Fruit fly (Drosophila melanogaster) whole organism, wandering third instar larva: Measurements from ENCODE around the gene CG34008.

Experiments
- Abd-B ChIP-seq: fragments of >200 bp; optimal IDR thresholded peaks from 2 replicates; lab custom pipeline; 2017; ENCODE audit warnings: missing biosample characterization, missing genetic modification characterization
- CG32264 ChIP-seq: fragments of 200-800 bp; sonication (Bioruptor generic); optimal IDR thresholded peaks from 2 replicates; lab custom pipeline; 2016; ENCODE audit warnings: missing biosample characterization, missing genetic modification characterization
- CG9705 ChIP-seq: fragments of 200-800 bp; sonication (Bioruptor generic); optimal IDR thresholded peaks from 2 replicates; lab custom pipeline; 2018; ENCODE audit warnings: missing biosample characterization, mild to moderate bottlenecking, missing genetic modification characterization
- CrebA ChIP-seq: fragments of 200-800 bp; sonication (Bioruptor generic); optimal IDR thresholded peaks from 2 replicates; lab custom pipeline; 2016; ENCODE audit warnings: missing biosample characterization, mild to moderate bottlenecking, missing genetic modification characterization, borderline replicate concordance
- Dfd ChIP-seq: fragments of >200 bp; optimal IDR thresholded peaks from 2 replicates; lab custom pipeline; 2017; ENCODE audit warnings: missing biosample characterization, missing genetic modification characterization
- Dif ChIP-seq: fragments of 200-275, 200-300 bp; sonication (Bioruptor generic); optimal IDR thresholded peaks from 2 replicates; lab custom pipeline; 2018; ENCODE audit warnings: missing biosample characterization, missing genetic modification characterization; ENCODE audit not compliant: partially characterized antibody
- GATAd ChIP-seq: sonication (Bioruptor generic); optimal IDR thresholded peaks from 2 replicates; lab custom pipeline; 2016; ENCODE audit warnings: missing biosample characterization, missing genetic modification characterization
- HLH106 ChIP-seq: fragments of 200-800 bp; optimal IDR thresholded peaks from 3 replicates; lab custom pipeline; 2019; ENCODE audit warnings: missing biosample characterization, mild to moderate bottlenecking, missing genetic modification characterization, moderate library complexity
- Hnf4 ChIP-seq: fragments of 200-800 bp; sonication (Bioruptor generic); optimal IDR thresholded peaks from 2 replicates; lab custom pipeline; 2016; ENCODE audit warnings: missing biosample characterization, mild to moderate bottlenecking, missing genetic modification characterization
- Hr78 ChIP-seq: fragments of >200 bp; optimal IDR thresholded peaks from 2 replicates; lab custom pipeline; 2017; ENCODE audit warnings: missing biosample characterization, missing genetic modification characterization
- Hr83 ChIP-seq: fragments of 200-300 bp; sonication (Bioruptor generic); optimal IDR thresholded peaks from 2 replicates; lab custom pipeline; 2016; ENCODE audit warnings: missing biosample characterization, mild to moderate bottlenecking, missing genetic modification characterization, moderate library complexity; ENCODE audit not compliant: poor library complexity, severe bottlenecking
- Jra ChIP-seq: sonication (Bioruptor generic); optimal IDR thresholded peaks from 2 replicates; lab custom pipeline; 2016; ENCODE audit warnings: missing biosample characterization, missing genetic modification characterization
- Mio ChIP-seq: sonication (Bioruptor generic); optimal IDR thresholded peaks from 2 replicates; lab custom pipeline; 2016; ENCODE audit warnings: missing biosample characterization, missing genetic modification characterization
- N ChIP-seq: fragments of >200 bp; optimal IDR thresholded peaks from 2 replicates; lab custom pipeline; 2018; ENCODE audit warnings: missing biosample characterization, missing external identifiers, missing genetic modification characterization
- OdsH ChIP-seq: fragments of 200-800 bp; sonication (Bioruptor generic); optimal IDR thresholded peaks from 2 replicates; lab custom pipeline; 2016; ENCODE audit warnings: missing biosample characterization, mild to moderate bottlenecking, missing genetic modification characterization
- Rel ChIP-seq, 2 experiments: fragments of 200-800 bp; sonication (Bioruptor generic) in 1 of 2; optimal IDR thresholded peaks; 2 replicates in 1 of 2; 3 replicates in 1 of 2; lab custom pipeline; 2016 to 2019; ENCODE audit warnings: mild to moderate bottlenecking in 2 of 2, missing biosample characterization in 2 of 2, missing genetic modification characterization in 2 of 2, moderate library complexity in 1 of 2
- Sp1 ChIP-seq: fragments of 200-800 bp; sonication (Bioruptor generic); optimal IDR thresholded peaks from 3 replicates; lab custom pipeline; 2019; ENCODE audit warnings: missing biosample characterization, mild to moderate bottlenecking, missing genetic modification characterization, moderate library complexity
- Vsx2 ChIP-seq: fragments of 200-300, 225-300 bp; sonication (Bioruptor generic); optimal IDR thresholded peaks from 2 replicates; lab custom pipeline; 2018; ENCODE audit warnings: missing biosample characterization, missing genetic modification characterization; ENCODE audit not compliant: partially characterized antibody
- br ChIP-seq: fragments of 200-800 bp; sonication (Bioruptor generic); optimal IDR thresholded peaks from 2 replicates; lab custom pipeline; 2016; ENCODE audit warnings: missing biosample characterization, missing genetic modification characterization
- brk ChIP-seq: fragments of 200-800 bp; sonication (Bioruptor generic); optimal IDR thresholded peaks from 2 replicates; lab custom pipeline; 2016; ENCODE audit warnings: missing biosample characterization, mild to moderate bottlenecking, missing genetic modification characterization
- dl ChIP-seq, 2 experiments: fragments of 175-275, 200-275 bp in 1 of 2; fragments of 200-275 bp in 1 of 2; sonication (Bioruptor generic); optimal IDR thresholded peaks; lab custom pipeline; 2018; ENCODE audit warnings: mild to moderate bottlenecking in 2 of 2, missing biosample characterization in 2 of 2, missing genetic modification characterization in 2 of 2, moderate library complexity in 2 of 2; ENCODE audit not compliant: partially characterized antibody in 2 of 2, insufficient read depth in 1 of 2
- dsf ChIP-seq: sonication (Bioruptor generic); optimal IDR thresholded peaks from 2 replicates; lab custom pipeline; 2016; ENCODE audit warnings: missing biosample characterization, missing genetic modification characterization, borderline replicate concordance
- ey ChIP-seq: fragments of 200-800 bp; sonication (Bioruptor generic); optimal IDR thresholded peaks from 2 replicates; lab custom pipeline; 2016; ENCODE audit warnings: missing biosample characterization, missing genetic modification characterization
- foxo ChIP-seq, 2 experiments: fragments of 200-800 bp; sonication (Bioruptor generic); optimal IDR thresholded peaks; 2 replicates in 1 of 2; 3 replicates in 1 of 2; lab custom pipeline; 2016 to 2017; ENCODE audit warnings: missing biosample characterization in 2 of 2, missing genetic modification characterization in 2 of 2
- fru ChIP-seq: fragments of 200-800 bp; sonication (Bioruptor generic); optimal IDR thresholded peaks from 3 replicates; lab custom pipeline; 2016; ENCODE audit warnings: missing biosample characterization, mild to moderate bottlenecking, missing genetic modification characterization
- h ChIP-seq: fragments of 200-800 bp; sonication (Bioruptor generic); optimal IDR thresholded peaks from 3 replicates; lab custom pipeline; 2016; ENCODE audit warnings: missing biosample characterization, mild to moderate bottlenecking, missing genetic modification characterization
- jim ChIP-seq: fragments of 175-275, 200-325 bp; sonication (Bioruptor generic); optimal IDR thresholded peaks from 2 replicates; lab custom pipeline; 2016; ENCODE audit warnings: missing biosample characterization, mild to moderate bottlenecking, missing genetic modification characterization
- lola ChIP-seq: fragments of >200 bp; optimal IDR thresholded peaks from 2 replicates; lab custom pipeline; 2017; ENCODE audit warnings: missing biosample characterization, missing genetic modification characterization
- pan ChIP-seq: fragments of >200 bp; optimal IDR thresholded peaks from 2 replicates; lab custom pipeline; 2017
- psq ChIP-seq: fragments of 200-800 bp; sonication (Bioruptor generic); optimal IDR thresholded peaks from 3 replicates; lab custom pipeline; 2017; ENCODE audit warnings: missing biosample characterization, mild to moderate bottlenecking, missing genetic modification characterization, moderate library complexity
- rgr ChIP-seq: fragments of 200-800 bp; sonication (Bioruptor generic); optimal IDR thresholded peaks from 3 replicates; lab custom pipeline; 2016; ENCODE audit warnings: missing biosample characterization, mild to moderate bottlenecking, missing genetic modification characterization
- sv ChIP-seq: fragments of 200-800 bp; sonication (Bioruptor generic); optimal IDR thresholded peaks from 3 replicates; lab custom pipeline; 2016; ENCODE audit warnings: missing biosample characterization, missing genetic modification characterization
- tai ChIP-seq: sonication (Bioruptor generic); optimal IDR thresholded peaks from 2 replicates; lab custom pipeline; 2016; ENCODE audit warnings: missing biosample characterization, missing genetic modification characterization
- usp ChIP-seq: fragments of >200 bp; optimal IDR thresholded peaks from 2 replicates; lab custom pipeline; 2017; ENCODE audit warnings: missing biosample characterization, missing genetic modification characterization
- woc ChIP-seq: sonication (Bioruptor generic); optimal IDR thresholded peaks from 2 replicates; lab custom pipeline; 2016; ENCODE audit warnings: missing biosample characterization, mild to moderate bottlenecking, missing genetic modification characterization

The CG34008 gene

dm6 chr3R:20563830-20564421 is 17.4 kb downstream of the CG34008 start, which contains the start of gene CG10877:
Gene CG10877, minus strand, starts transcription at chr3R:20564067.
- TF ChIP-seq Jra (GFP tag; lab: Kevin White, UChicago) (peak; percentile 5), br (no peak), jim (no peak), N (GFP tag; lab: Kevin White, UChicago) (no peak), dl (GFP tag; optimal IDR thresholded peaks at IDR 0.05; lab: Kevin White, UChicago; ENCODE audit: insufficient read depth in 1 of 2, partially characterized antibody in 2 of 2) (peak in 1 of 2 experiments; percentile 24), Sp1 (GFP tag; lab: Kevin White, UChicago) (peak; percentile 3), Hr78 (GFP tag; lab: Kevin White, UChicago) (no peak), ey (GFP tag; lab: Kevin White, UChicago) (no peak), Hnf4 (GFP tag; lab: Kevin White, UChicago) (no peak), Vsx2 (no peak), foxo (GFP tag; optimal IDR thresholded peaks at IDR 0.05; lab: Kevin White, UChicago) (no peak), Rel (GFP tag; optimal IDR thresholded peaks at IDR 0.05; lab: Kevin White, UChicago) (no peak), Rel (tag; optimal IDR thresholded peaks at IDR 0.05; lab: Kevin White, UChicago) (peak; percentile 27), woc (GFP tag; lab: Kevin White, UChicago) (no peak), tai (no peak), lola (GFP tag; lab: Kevin White, UChicago) (no peak)
- TF ChIP-seq, all 38 proteins: peak for 4

dm6 chr3R:20560668-20561226 is 20.6 kb downstream of the CG34008 start, which contains the start of gene CG5191:
Gene CG5191, plus strand, starts transcription at chr3R:20560865.
- no peak for TF ChIP-seq CrebA (GFP tag; lab: Kevin White, UChicago)
- no peak for TF ChIP-seq N (GFP tag; lab: Kevin White, UChicago)
- no peak for TF ChIP-seq tai
- no peak for TF ChIP-seq Hr83 (GFP tag; lab: Kevin White, UChicago)
- TF ChIP-seq woc (GFP tag; lab: Kevin White, UChicago) = no peak
- TF ChIP-seq Mio = no peak
- TF ChIP-seq pan (lab: Kevin White, UChicago) = no peak
- no peak for TF ChIP-seq psq
- TF ChIP-seq Abd-B (GFP tag; lab: Kevin White, UChicago) = no peak
- no peak for TF ChIP-seq CG32264
- no peak for TF ChIP-seq Jra (GFP tag; lab: Kevin White, UChicago)
- no peak for TF ChIP-seq CG9705
- peak; percentile 9 for TF ChIP-seq ey (GFP tag; lab: Kevin White, UChicago)
- TF ChIP-seq h (GFP tag; lab: Kevin White, UChicago) = peak; percentile 3
- no peak for TF ChIP-seq GATAd (GFP tag; lab: Kevin White, UChicago)
- TF ChIP-seq brk = no peak
- no peak for TF ChIP-seq OdsH (GFP tag; lab: Kevin White, UChicago)
- TF ChIP-seq br = no peak
- TF ChIP-seq Hnf4 (GFP tag; lab: Kevin White, UChicago) = no peak
- TF ChIP-seq Rel (GFP tag; optimal IDR thresholded peaks at IDR 0.05; lab: Kevin White, UChicago) = no peak
- no peak for TF ChIP-seq Rel (tag; optimal IDR thresholded peaks at IDR 0.05; lab: Kevin White, UChicago)
- TF ChIP-seq foxo (GFP tag; optimal IDR thresholded peaks at IDR 0.05; lab: Kevin White, UChicago) = no peak
- no peak for TF ChIP-seq usp (GFP tag; lab: Kevin White, UChicago)
- no peak for TF ChIP-seq HLH106
- TF ChIP-seq Dfd (GFP tag; lab: Kevin White, UChicago) = no peak
- peak; percentile 8 for TF ChIP-seq fru (GFP tag; lab: Kevin White, UChicago)
- no peak for TF ChIP-seq Hr78 (GFP tag; lab: Kevin White, UChicago)

- no peak for TF ChIP-seq brk
These were observed 21.2 kb downstream of the CG34008 start, which contains the start of gene CG15922 for dm6 chr3R:20560019-20560667. Gene CG15922, minus strand, starts transcription at chr3R:20560280.

dm6 chr3R:20558106-20558489 is 23.2 kb downstream of the CG34008 start:
- no peak for TF ChIP-seq OdsH (GFP tag; lab: Kevin White, UChicago)
- no peak for TF ChIP-seq Dif (GFP tag; lab: Kevin White, UChicago)
- no peak for TF ChIP-seq dsf
- no peak for TF ChIP-seq CG9705
- no peak for TF ChIP-seq tai
- peak; percentile 29 for TF ChIP-seq Hr83 (GFP tag; lab: Kevin White, UChicago)
- TF ChIP-seq foxo (GFP tag; optimal IDR thresholded peaks at IDR 0.05; lab: Kevin White, UChicago) = no peak
- TF ChIP-seq Rel (GFP tag; optimal IDR thresholded peaks at IDR 0.05; lab: Kevin White, UChicago) = no peak
- peak; percentile 67 for TF ChIP-seq Rel (tag; optimal IDR thresholded peaks at IDR 0.05; lab: Kevin White, UChicago)
- TF ChIP-seq Sp1 (GFP tag; lab: Kevin White, UChicago) = no peak
- no peak for TF ChIP-seq sv
- no peak for TF ChIP-seq rgr (GFP tag; lab: Kevin White, UChicago)
- TF ChIP-seq CrebA (GFP tag; lab: Kevin White, UChicago) = no peak
- no peak for TF ChIP-seq Vsx2
